ENCODE assay signal across 1 fruit fly cellular context in genomic region chrX:7546362-7546761, dm6.
TF ChIP-seq lines count a peak whose summit lies in the region.

No protein-coding gene starts in this region.

TF ChIP-seq in whole organism, prepupa, 60 proteins besides CTCF, POLR2A, EP300 and RAD21 (continued from another document):
- no peak for TF ChIP-seq Sox15 (GFP tag; optimal IDR thresholded peaks at IDR 0.05; lab: Kevin White, UChicago)
- no peak for TF ChIP-seq dac (GFP tag; optimal IDR thresholded peaks at IDR 0.05; lab: Kevin White, UChicago)
- TF ChIP-seq topi (GFP tag; optimal IDR thresholded peaks at IDR 0.05; lab: Kevin White, UChicago) = peak; percentile 20
- no peak for TF ChIP-seq Blimp-1 (GFP tag; optimal IDR thresholded peaks at IDR 0.05; lab: Kevin White, UChicago)
- peak; percentile 8 for TF ChIP-seq Hr39 (GFP tag; optimal IDR thresholded peaks at IDR 0.05; lab: Kevin White, UChicago)
- TF ChIP-seq CG11762 (GFP tag; optimal IDR thresholded peaks at IDR 0.05; lab: Kevin White, UChicago; ENCODE audit: insufficient read depth) = no peak
- TF ChIP-seq ss (GFP tag; optimal IDR thresholded peaks at IDR 0.05; lab: Kevin White, UChicago) = no peak
- no peak for TF ChIP-seq fd85E (GFP tag; optimal IDR thresholded peaks at IDR 0.05; lab: Kevin White, UChicago)
- TF ChIP-seq Eip75B (GFP tag; optimal IDR thresholded peaks at IDR 0.05; lab: Kevin White, UChicago) = peak; percentile 9
- TF ChIP-seq CG4318 (GFP tag; optimal IDR thresholded peaks at IDR 0.05; lab: Kevin White, UChicago) = no peak
- no peak for TF ChIP-seq vri (GFP tag; optimal IDR thresholded peaks at IDR 0.05; lab: Kevin White, UChicago)
- peak; percentile 34; the same call in 1 of the 3 replicates for TF ChIP-seq CG8119 (GFP tag; IDR thresholded peaks at IDR 0.05; lab: Robert Waterston, UW)
- peak; percentile 44 for TF ChIP-seq CG32006 (GFP tag; optimal IDR thresholded peaks at IDR 0.05; lab: Kevin White, UChicago)
- no peak for TF ChIP-seq CG9139 (GFP tag; optimal IDR thresholded peaks at IDR 0.05; lab: Kevin White, UChicago)
- TF ChIP-seq CG6163 (GFP tag; IDR thresholded peaks at IDR 0.05; lab: Robert Waterston, UW) = peak; percentile 69
- peak; percentile 48 for TF ChIP-seq Ets96B (tag; optimal IDR thresholded peaks at IDR 0.05; lab: Kevin White, UChicago)
- no peak for TF ChIP-seq CG16779 (tag; optimal IDR thresholded peaks at IDR 0.05; lab: Kevin White, UChicago)
- peak; percentile 44 for TF ChIP-seq CG10631 (GFP tag; optimal IDR thresholded peaks at IDR 0.05; lab: Kevin White, UChicago)
- no peak for TF ChIP-seq Sox14 (GFP tag; optimal IDR thresholded peaks at IDR 0.05; lab: Kevin White, UChicago)
- TF ChIP-seq CG3919 (GFP tag; optimal IDR thresholded peaks at IDR 0.05; lab: Kevin White, UChicago) = peak; percentile 47
- peak; percentile 0 for TF ChIP-seq acj6 (GFP tag; optimal IDR thresholded peaks at IDR 0.05; lab: Kevin White, UChicago)
